Fruit fly (Drosophila melanogaster) S2 (cell line): ENCODE data around the gene MtnF.

Experiments used
- CG8478 ChIP-seq: fragments of >200 bp; optimal IDR thresholded peaks from 2 replicates; lab custom pipeline; 2018
- CTCF ChIP-seq, 2 experiments: fragments of >200 bp; optimal IDR thresholded peaks; 2 replicates each; lab custom pipeline; 2018

DNA sequence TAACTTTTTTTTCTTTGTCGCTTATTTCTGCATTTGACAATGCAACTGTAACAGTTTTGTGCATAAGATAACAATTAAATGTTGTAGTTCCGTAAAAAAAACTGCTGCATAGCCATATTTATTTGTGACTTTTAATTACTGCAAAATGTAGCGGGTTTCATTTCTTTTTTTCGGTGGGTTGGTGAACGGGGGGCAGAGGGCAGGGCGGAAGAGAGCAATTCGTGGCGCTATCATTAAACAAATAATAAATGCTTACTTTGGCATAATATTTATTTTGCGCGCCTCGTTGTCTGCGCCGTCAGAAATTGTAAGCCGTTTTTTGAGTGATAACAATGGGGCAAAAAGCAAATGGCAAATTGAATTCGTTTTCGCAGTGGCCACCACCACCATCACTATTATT lies 33.9 kb downstream of the MtnF start:
- TF ChIP-seq CTCF (optimal IDR thresholded peaks at IDR 0.05; lab: Kevin White, UChicago) (no peak), CG8478 (lab: Kevin White, UChicago) (no peak)
